Worm (Caenorhabditis elegans): ENCODE results near the gene ppm-1.G.

The ppm-1.G gene

DNA sequence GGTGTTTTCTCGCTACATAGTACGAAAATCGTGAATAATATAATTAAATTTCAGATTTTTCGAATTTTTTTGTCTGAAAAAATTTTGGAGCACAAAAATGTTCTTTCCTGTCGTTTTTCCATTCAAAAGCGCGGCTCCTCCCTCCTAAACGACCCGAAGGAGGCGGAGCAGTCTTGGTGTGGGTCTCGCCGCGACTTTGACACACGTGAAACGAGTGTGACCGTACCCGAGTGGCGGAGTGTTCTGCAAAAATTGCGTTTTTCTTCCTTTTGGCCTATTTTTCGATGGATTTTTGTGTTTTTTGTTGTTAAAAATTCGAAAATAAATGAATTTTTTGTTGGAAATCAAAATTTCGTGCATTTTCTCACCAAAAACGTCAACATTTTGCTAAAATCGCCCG lies 10.1 kb downstream of the ppm-1.G start, which contains the start of gene snt-2 (continued):
- TF ChIP-seq nfya-1 (tag; optimal IDR thresholded peaks at IDR 0.05; ENCODE audit: insufficient read depth) (peak; percentile 96), fos-1 (tag; optimal IDR thresholded peaks at IDR 0.05) (no peak), ceh-16 (tag; optimal IDR thresholded peaks at IDR 0.05) (no peak), elt-1 (tag; optimal IDR thresholded peaks at IDR 0.05) (no peak)

DNA sequence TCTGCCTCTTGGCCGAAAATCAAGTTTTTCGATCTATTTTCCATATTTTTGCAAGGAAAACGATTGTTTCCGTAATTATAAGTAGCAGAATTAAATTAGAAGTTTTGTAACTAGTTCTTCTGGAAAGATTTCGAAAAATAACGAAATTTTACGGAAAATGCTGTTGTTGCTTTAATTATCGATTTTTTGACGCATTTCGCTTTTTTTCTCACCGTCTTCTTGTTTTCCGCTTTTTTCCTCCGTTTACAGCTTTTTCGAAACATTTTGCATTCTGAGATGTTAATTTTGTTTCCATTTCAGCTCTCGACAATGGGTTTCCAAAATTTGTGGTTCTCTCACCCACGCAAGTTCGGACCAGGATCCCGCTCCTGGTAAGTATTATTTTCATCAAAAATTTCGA lies 10.5 kb downstream of the ppm-1.G start, which contains the start of gene rps-29:
TSS of gene rps-29 (plus strand) at position 301 of the 400 bp plus-strand sequence.
- TF ChIP-seq ceh-28 (tag; optimal IDR thresholded peaks at IDR 0.05) (peak; percentile 17), nfya-1 (tag; optimal IDR thresholded peaks at IDR 0.05; ENCODE audit: insufficient read depth) (no peak)

DNA sequence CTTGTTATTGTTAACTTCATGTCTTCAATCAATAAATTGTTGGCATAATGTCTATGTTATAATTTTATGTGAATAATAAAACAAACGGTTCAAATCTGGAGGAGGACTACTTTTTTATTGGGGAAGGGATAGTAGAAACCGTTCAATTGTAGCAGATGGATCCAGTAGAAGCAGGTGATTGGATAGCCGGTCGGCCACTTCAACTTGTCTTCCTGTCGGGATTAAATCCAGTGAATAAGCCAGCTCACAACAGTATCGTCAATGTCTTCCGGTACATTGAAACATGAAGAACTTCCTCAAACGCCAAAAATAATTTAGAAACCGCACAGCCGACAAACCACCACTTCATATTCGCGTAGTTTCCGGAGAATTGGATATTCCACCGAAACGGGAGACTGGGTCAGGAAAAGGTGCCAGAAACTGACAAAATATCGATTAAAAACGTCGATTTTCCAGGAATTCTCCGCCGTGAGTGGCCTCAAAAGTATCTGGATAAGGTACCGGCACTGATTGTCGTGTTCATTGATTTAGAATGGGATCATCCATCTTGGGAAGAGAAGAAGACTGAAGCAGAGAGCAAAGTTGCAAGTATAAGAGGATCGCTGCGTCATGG lies 11.6 kb downstream of the ppm-1.G start, which contains the start of gene trpp-11:
TSS of gene trpp-11 (plus strand) at position 153 of the 613 bp plus-strand sequence.
- no peak for TF ChIP-seq tbx-2 (tag; optimal IDR thresholded peaks at IDR 0.05)
- no peak for TF ChIP-seq ceh-9 (tag; optimal IDR thresholded peaks at IDR 0.05)
- no peak for TF ChIP-seq nhr-12 (tag; optimal IDR thresholded peaks at IDR 0.05)
- no peak for TF ChIP-seq zag-1 (tag; optimal IDR thresholded peaks at IDR 0.05)
- no peak for TF ChIP-seq egl-5 (tag; optimal IDR thresholded peaks at IDR 0.05)
- no peak for TF ChIP-seq nhr-43 (tag; optimal IDR thresholded peaks at IDR 0.05; ENCODE audit: poor library complexity, severe bottlenecking)
- TF ChIP-seq sea-2 (GFP tag; optimal IDR thresholded peaks at IDR 0.05): no peak
- TF ChIP-seq lin-15B (tag; optimal IDR thresholded peaks at IDR 0.05): no peak

DNA sequence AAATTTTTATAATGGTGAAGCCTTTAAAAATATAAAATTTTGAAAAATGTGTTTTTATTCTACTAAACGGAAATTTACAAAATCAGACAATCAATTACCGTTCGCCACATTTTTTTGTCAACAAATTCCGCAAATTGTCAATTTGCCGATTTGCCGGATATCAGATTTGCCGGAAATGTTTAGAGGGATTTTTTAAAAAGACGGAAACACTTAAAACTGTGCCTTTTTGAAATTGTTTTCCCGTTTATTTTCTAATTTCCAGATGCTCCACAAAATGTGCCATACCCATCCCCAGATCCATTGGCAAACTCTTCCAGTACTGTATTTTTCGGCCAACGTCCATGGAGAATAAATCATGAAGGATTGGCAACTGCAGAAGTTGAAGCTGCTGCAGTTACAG lies 14.0 kb downstream of the ppm-1.G start:
- TF ChIP-seq nhr-25 (tag; optimal IDR thresholded peaks at IDR 0.05): no peak
- no peak for TF ChIP-seq ceh-28 (tag; optimal IDR thresholded peaks at IDR 0.05)
- no peak for TF ChIP-seq nhr-43 (tag; optimal IDR thresholded peaks at IDR 0.05; ENCODE audit: poor library complexity, severe bottlenecking)
- TF ChIP-seq lsy-12 (tag; optimal IDR thresholded peaks at IDR 0.05): no peak
- TF ChIP-seq nhr-11 (tag; optimal IDR thresholded peaks at IDR 0.05): no peak
- TF ChIP-seq zag-1 (tag; optimal IDR thresholded peaks at IDR 0.05): no peak
- no peak for TF ChIP-seq unc-62 (GFP tag; optimal IDR thresholded peaks at IDR 0.05)
- no peak for TF ChIP-seq mml-1 (tag; optimal IDR thresholded peaks at IDR 0.05)
- TF ChIP-seq jun-1 (tag; optimal IDR thresholded peaks at IDR 0.05): no peak
- no peak for TF ChIP-seq nhr-237 (tag; optimal IDR thresholded peaks at IDR 0.05)

DNA sequence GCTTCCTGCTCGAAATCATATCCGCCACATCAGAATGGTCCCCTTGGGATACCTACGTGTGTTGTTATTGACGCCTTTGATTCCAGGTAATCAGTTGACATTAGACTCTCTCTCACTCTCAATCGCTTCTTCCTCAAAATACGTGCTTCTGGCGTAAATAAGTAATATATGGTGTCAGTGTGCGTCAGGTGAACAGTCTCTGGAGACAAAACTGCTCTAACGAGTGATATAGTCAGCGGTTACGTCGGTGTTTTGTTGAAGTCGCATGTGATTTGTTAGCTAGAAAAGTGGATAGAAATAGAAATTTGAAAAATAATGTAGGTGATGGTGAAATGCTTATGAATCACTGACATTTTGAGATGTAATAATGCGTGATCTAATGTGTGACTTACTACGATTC lies 18.5 kb downstream of the ppm-1.G start:
- no peak for TF ChIP-seq nhr-77 (tag; optimal IDR thresholded peaks at IDR 0.05)
- TF ChIP-seq nhr-23 (tag; optimal IDR thresholded peaks at IDR 0.05): no peak

DNA sequence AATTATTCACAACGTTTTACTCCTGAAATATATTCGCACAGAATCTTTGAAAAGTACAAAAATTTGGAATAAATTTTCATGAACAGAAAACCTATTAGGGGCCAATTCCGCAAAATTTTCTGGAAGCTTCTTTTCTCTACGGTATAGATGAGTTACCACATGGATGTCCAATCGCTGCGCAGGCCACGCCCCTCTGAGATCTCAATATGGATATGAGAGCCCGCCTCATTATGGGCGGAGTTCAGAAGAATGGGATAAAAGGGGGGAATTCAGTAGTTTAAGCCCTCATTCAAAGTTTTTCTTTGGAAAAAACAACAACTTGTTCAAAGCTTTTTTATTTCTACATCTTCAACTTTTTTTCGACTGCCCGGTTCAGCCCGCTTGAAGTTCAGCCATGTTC lies 28.0 kb downstream of the ppm-1.G start, which contains the start of gene daf-7:
TSS of gene daf-7 (plus strand) at position 301 of the 400 bp plus-strand sequence.
- TF ChIP-seq sea-2 (GFP tag; optimal IDR thresholded peaks at IDR 0.05): no peak
- TF ChIP-seq fkh-2 (tag; optimal IDR thresholded peaks at IDR 0.05): no peak

DNA sequence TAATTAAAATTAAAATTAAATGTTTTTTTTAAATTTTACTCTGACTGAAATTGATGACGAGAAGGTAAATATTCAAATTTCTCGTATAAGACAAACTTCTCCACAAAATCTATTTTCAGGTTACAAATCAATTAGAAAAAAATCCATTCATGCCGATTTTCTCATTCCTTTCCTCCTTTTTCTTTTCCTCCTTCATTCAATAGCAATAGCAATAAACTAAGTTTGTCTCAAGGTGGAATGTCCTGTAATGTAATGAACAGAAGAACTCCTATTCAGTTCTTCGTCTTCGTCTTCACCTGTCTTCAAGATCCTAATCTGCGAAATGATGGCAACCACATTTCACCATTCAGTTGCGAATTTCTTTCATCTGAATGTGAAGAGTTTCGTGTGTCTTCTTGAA lies 32.3 kb downstream of the ppm-1.G start, which contains the start of gene dac-1:
TSS of gene dac-1 (plus strand) at position 301 of the 400 bp plus-strand sequence.
- TF ChIP-seq nhr-12 (tag; optimal IDR thresholded peaks at IDR 0.05): no peak
- no peak for TF ChIP-seq eor-1 (tag; optimal IDR thresholded peaks at IDR 0.05)
- TF ChIP-seq nhr-25 (tag; optimal IDR thresholded peaks at IDR 0.05): peak; percentile 28

DNA sequence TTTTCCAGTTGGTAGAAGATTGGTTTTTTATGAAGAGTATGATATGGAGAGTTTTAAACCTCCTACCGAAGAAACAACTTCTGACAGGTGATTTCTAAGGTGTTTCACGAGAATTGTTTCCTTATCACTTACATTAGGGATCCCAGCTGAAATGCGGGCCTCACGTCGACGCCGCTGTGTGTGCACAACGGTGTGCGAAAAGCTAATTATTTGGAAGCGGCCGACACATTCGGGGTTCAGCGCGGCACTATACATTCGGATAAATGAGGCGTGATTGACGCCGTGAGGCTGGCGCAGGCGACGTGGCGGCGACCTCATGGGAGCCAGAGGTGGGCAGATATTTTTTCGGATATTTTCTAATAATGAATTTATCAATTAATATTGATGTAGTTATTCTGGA lies 35.8 kb downstream of the ppm-1.G start:
- TF ChIP-seq nhr-67 (tag; optimal IDR thresholded peaks at IDR 0.05): no peak
- TF ChIP-seq snpc-4 (tag; optimal IDR thresholded peaks at IDR 0.05): peak; percentile 38
- TF ChIP-seq skn-1 (tag; optimal IDR thresholded peaks at IDR 0.05): no peak
- TF ChIP-seq lin-39 (tag; optimal IDR thresholded peaks at IDR 0.05): no peak
